Fruit fly (Drosophila melanogaster) whole organism, wandering third instar larva: ENCODE results near the gene CG44001.

Source experiments
- Abd-B ChIP-seq: fragments of >200 bp; optimal IDR thresholded peaks from 2 replicates; lab custom pipeline; 2017; ENCODE audit warnings: missing biosample characterization, missing genetic modification characterization
- CG32264 ChIP-seq: fragments of 200-800 bp; sonication (Bioruptor generic); optimal IDR thresholded peaks from 2 replicates; lab custom pipeline; 2016; ENCODE audit warnings: missing biosample characterization, missing genetic modification characterization
- CG9705 ChIP-seq: fragments of 200-800 bp; sonication (Bioruptor generic); optimal IDR thresholded peaks from 2 replicates; lab custom pipeline; 2018; ENCODE audit warnings: missing biosample characterization, mild to moderate bottlenecking, missing genetic modification characterization
- CrebA ChIP-seq: fragments of 200-800 bp; sonication (Bioruptor generic); optimal IDR thresholded peaks from 2 replicates; lab custom pipeline; 2016; ENCODE audit warnings: missing biosample characterization, mild to moderate bottlenecking, missing genetic modification characterization, borderline replicate concordance
- Dfd ChIP-seq: fragments of >200 bp; optimal IDR thresholded peaks from 2 replicates; lab custom pipeline; 2017; ENCODE audit warnings: missing biosample characterization, missing genetic modification characterization
- Dif ChIP-seq: fragments of 200-275, 200-300 bp; sonication (Bioruptor generic); optimal IDR thresholded peaks from 2 replicates; lab custom pipeline; 2018; ENCODE audit warnings: missing biosample characterization, missing genetic modification characterization; ENCODE audit not compliant: partially characterized antibody
- GATAd ChIP-seq: sonication (Bioruptor generic); optimal IDR thresholded peaks from 2 replicates; lab custom pipeline; 2016; ENCODE audit warnings: missing biosample characterization, missing genetic modification characterization
- HLH106 ChIP-seq: fragments of 200-800 bp; optimal IDR thresholded peaks from 3 replicates; lab custom pipeline; 2019; ENCODE audit warnings: missing biosample characterization, mild to moderate bottlenecking, missing genetic modification characterization, moderate library complexity
- Hnf4 ChIP-seq: fragments of 200-800 bp; sonication (Bioruptor generic); optimal IDR thresholded peaks from 2 replicates; lab custom pipeline; 2016; ENCODE audit warnings: missing biosample characterization, mild to moderate bottlenecking, missing genetic modification characterization
- Hr78 ChIP-seq: fragments of >200 bp; optimal IDR thresholded peaks from 2 replicates; lab custom pipeline; 2017; ENCODE audit warnings: missing biosample characterization, missing genetic modification characterization
- Hr83 ChIP-seq: fragments of 200-300 bp; sonication (Bioruptor generic); optimal IDR thresholded peaks from 2 replicates; lab custom pipeline; 2016; ENCODE audit warnings: missing biosample characterization, mild to moderate bottlenecking, missing genetic modification characterization, moderate library complexity; ENCODE audit not compliant: poor library complexity, severe bottlenecking
- Jra ChIP-seq: sonication (Bioruptor generic); optimal IDR thresholded peaks from 2 replicates; lab custom pipeline; 2016; ENCODE audit warnings: missing biosample characterization, missing genetic modification characterization
- Mio ChIP-seq: sonication (Bioruptor generic); optimal IDR thresholded peaks from 2 replicates; lab custom pipeline; 2016; ENCODE audit warnings: missing biosample characterization, missing genetic modification characterization
- Myc ChIP-seq: fragments of >200 bp; optimal IDR thresholded peaks from 2 replicates; lab custom pipeline; 2017
- N ChIP-seq: fragments of >200 bp; optimal IDR thresholded peaks from 2 replicates; lab custom pipeline; 2018; ENCODE audit warnings: missing biosample characterization, missing external identifiers, missing genetic modification characterization
- OdsH ChIP-seq: fragments of 200-800 bp; sonication (Bioruptor generic); optimal IDR thresholded peaks from 2 replicates; lab custom pipeline; 2016; ENCODE audit warnings: missing biosample characterization, mild to moderate bottlenecking, missing genetic modification characterization
- Rel ChIP-seq, 2 experiments: fragments of 200-800 bp; sonication (Bioruptor generic) in 1 of 2; optimal IDR thresholded peaks; 2 replicates in 1 of 2; 3 replicates in 1 of 2; lab custom pipeline; 2016 to 2019; ENCODE audit warnings: mild to moderate bottlenecking in 2 of 2, missing biosample characterization in 2 of 2, missing genetic modification characterization in 2 of 2, moderate library complexity in 1 of 2
- Sp1 ChIP-seq: fragments of 200-800 bp; sonication (Bioruptor generic); optimal IDR thresholded peaks from 3 replicates; lab custom pipeline; 2019; ENCODE audit warnings: missing biosample characterization, mild to moderate bottlenecking, missing genetic modification characterization, moderate library complexity
- Vsx2 ChIP-seq: fragments of 200-300, 225-300 bp; sonication (Bioruptor generic); optimal IDR thresholded peaks from 2 replicates; lab custom pipeline; 2018; ENCODE audit warnings: missing biosample characterization, missing genetic modification characterization; ENCODE audit not compliant: partially characterized antibody
- br ChIP-seq: fragments of 200-800 bp; sonication (Bioruptor generic); optimal IDR thresholded peaks from 2 replicates; lab custom pipeline; 2016; ENCODE audit warnings: missing biosample characterization, missing genetic modification characterization
- brk ChIP-seq: fragments of 200-800 bp; sonication (Bioruptor generic); optimal IDR thresholded peaks from 2 replicates; lab custom pipeline; 2016; ENCODE audit warnings: missing biosample characterization, mild to moderate bottlenecking, missing genetic modification characterization
- dl ChIP-seq, 2 experiments: fragments of 175-275, 200-275 bp in 1 of 2; fragments of 200-275 bp in 1 of 2; sonication (Bioruptor generic); optimal IDR thresholded peaks; lab custom pipeline; 2018; ENCODE audit warnings: mild to moderate bottlenecking in 2 of 2, missing biosample characterization in 2 of 2, missing genetic modification characterization in 2 of 2, moderate library complexity in 2 of 2; ENCODE audit not compliant: partially characterized antibody in 2 of 2, insufficient read depth in 1 of 2
- dmrt93B ChIP-seq: fragments of 200-800 bp; sonication (Bioruptor generic); optimal IDR thresholded peaks from 2 replicates; lab custom pipeline; 2018; ENCODE audit warnings: missing biosample characterization, mild to moderate bottlenecking, missing genetic modification characterization
- dsf ChIP-seq: sonication (Bioruptor generic); optimal IDR thresholded peaks from 2 replicates; lab custom pipeline; 2016; ENCODE audit warnings: missing biosample characterization, missing genetic modification characterization, borderline replicate concordance
- ey ChIP-seq: fragments of 200-800 bp; sonication (Bioruptor generic); optimal IDR thresholded peaks from 2 replicates; lab custom pipeline; 2016; ENCODE audit warnings: missing biosample characterization, missing genetic modification characterization
- foxo ChIP-seq, 2 experiments: fragments of 200-800 bp; sonication (Bioruptor generic); optimal IDR thresholded peaks; 2 replicates in 1 of 2; 3 replicates in 1 of 2; lab custom pipeline; 2016 to 2017; ENCODE audit warnings: missing biosample characterization in 2 of 2, missing genetic modification characterization in 2 of 2
- fru ChIP-seq: fragments of 200-800 bp; sonication (Bioruptor generic); optimal IDR thresholded peaks from 3 replicates; lab custom pipeline; 2016; ENCODE audit warnings: missing biosample characterization, mild to moderate bottlenecking, missing genetic modification characterization
- h ChIP-seq: fragments of 200-800 bp; sonication (Bioruptor generic); optimal IDR thresholded peaks from 3 replicates; lab custom pipeline; 2016; ENCODE audit warnings: missing biosample characterization, mild to moderate bottlenecking, missing genetic modification characterization
- jim ChIP-seq: fragments of 175-275, 200-325 bp; sonication (Bioruptor generic); optimal IDR thresholded peaks from 2 replicates; lab custom pipeline; 2016; ENCODE audit warnings: missing biosample characterization, mild to moderate bottlenecking, missing genetic modification characterization
- lola ChIP-seq: fragments of >200 bp; optimal IDR thresholded peaks from 2 replicates; lab custom pipeline; 2017; ENCODE audit warnings: missing biosample characterization, missing genetic modification characterization
- pan ChIP-seq: fragments of >200 bp; optimal IDR thresholded peaks from 2 replicates; lab custom pipeline; 2017
- psq ChIP-seq: fragments of 200-800 bp; sonication (Bioruptor generic); optimal IDR thresholded peaks from 3 replicates; lab custom pipeline; 2017; ENCODE audit warnings: missing biosample characterization, mild to moderate bottlenecking, missing genetic modification characterization, moderate library complexity
- rgr ChIP-seq: fragments of 200-800 bp; sonication (Bioruptor generic); optimal IDR thresholded peaks from 3 replicates; lab custom pipeline; 2016; ENCODE audit warnings: missing biosample characterization, mild to moderate bottlenecking, missing genetic modification characterization
- sage ChIP-seq: fragments of 200-800 bp; sonication (Bioruptor generic); optimal IDR thresholded peaks from 2 replicates; lab custom pipeline; 2016; ENCODE audit warnings: missing biosample characterization, mild to moderate bottlenecking, missing genetic modification characterization
- sv ChIP-seq: fragments of 200-800 bp; sonication (Bioruptor generic); optimal IDR thresholded peaks from 3 replicates; lab custom pipeline; 2016; ENCODE audit warnings: missing biosample characterization, missing genetic modification characterization
- tai ChIP-seq: sonication (Bioruptor generic); optimal IDR thresholded peaks from 2 replicates; lab custom pipeline; 2016; ENCODE audit warnings: missing biosample characterization, missing genetic modification characterization
- usp ChIP-seq: fragments of >200 bp; optimal IDR thresholded peaks from 2 replicates; lab custom pipeline; 2017; ENCODE audit warnings: missing biosample characterization, missing genetic modification characterization
- woc ChIP-seq: sonication (Bioruptor generic); optimal IDR thresholded peaks from 2 replicates; lab custom pipeline; 2016; ENCODE audit warnings: missing biosample characterization, mild to moderate bottlenecking, missing genetic modification characterization

The CG44001 gene

DNA sequence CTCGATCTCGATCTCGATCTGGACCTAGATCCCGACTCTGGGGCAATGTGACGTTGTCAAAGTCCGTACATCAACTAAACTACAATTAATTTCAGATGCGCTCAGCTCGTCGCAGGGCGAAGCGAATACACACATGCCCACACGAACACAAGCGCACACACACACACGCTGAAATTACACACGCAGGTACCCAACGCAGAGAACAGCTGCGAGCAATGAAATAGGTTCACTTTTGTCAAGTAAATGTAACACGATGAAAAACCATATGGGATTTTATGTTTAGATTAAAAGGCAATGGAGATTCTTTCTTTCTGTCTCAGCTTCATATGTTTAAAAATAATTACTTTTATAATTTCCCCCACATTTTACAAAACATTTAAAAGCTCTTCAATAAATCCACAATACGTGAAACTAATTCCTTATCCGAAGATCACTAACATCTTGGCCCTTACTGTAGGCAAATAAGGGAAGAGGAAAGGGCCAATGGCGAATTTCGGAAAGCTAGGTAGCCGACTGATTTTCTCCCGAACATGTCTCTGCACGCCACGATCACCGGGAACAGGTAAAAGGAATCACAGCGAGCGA, 42.7 kb upstream of the CG44001 start:
- TF ChIP-seq Vsx2 (no peak), CG32264 (peak; percentile 76), rgr (peak; percentile 85), Myc (no peak), pan (lab: Kevin White, UChicago) (no peak), GATAd (GFP tag; lab: Kevin White, UChicago) (no peak), Jra (GFP tag; lab: Kevin White, UChicago) (peak; percentile 82), Hnf4 (GFP tag; lab: Kevin White, UChicago) (peak; percentile 85), br (GFP tag; lab: Kevin White, UChicago) (peak; percentile 93), CG9705 (GFP tag; lab: Kevin White, UChicago) (peak; percentile 76), Hr78 (GFP tag; lab: Kevin White, UChicago) (no peak), Abd-B (no peak), brk (GFP tag; lab: Kevin White, UChicago) (peak; percentile 71), sv (peak; percentile 64), usp (GFP tag; lab: Kevin White, UChicago) (no peak), Hr83 (GFP tag; lab: Kevin White, UChicago) (no peak), Sp1 (GFP tag; lab: Kevin White, UChicago) (peak; percentile 96), N (GFP tag; lab: Kevin White, UChicago) (no peak), dsf (GFP tag; lab: Kevin White, UChicago) (peak; percentile 51), psq (GFP tag; lab: Kevin White, UChicago) (peak; percentile 89), ey (GFP tag; lab: Kevin White, UChicago) (peak; percentile 91), foxo (GFP tag; optimal IDR thresholded peaks at IDR 0.05; lab: Kevin White, UChicago) (peak; percentile 52 to 88), dl (GFP tag; optimal IDR thresholded peaks at IDR 0.05; lab: Kevin White, UChicago; ENCODE audit: insufficient read depth in 1 of 2, partially characterized antibody in 2 of 2) (no peak), dmrt93B (GFP tag; lab: Kevin White, UChicago) (peak; percentile 73), lola (no peak), woc (GFP tag; lab: Kevin White, UChicago) (peak; percentile 96), Dfd (no peak), tai (GFP tag; lab: Kevin White, UChicago) (peak; percentile 84), OdsH (peak; percentile 88), sage (peak; percentile 69), jim (GFP tag; lab: Kevin White, UChicago) (no peak), Mio (GFP tag; lab: Kevin White, UChicago) (peak; percentile 6), CrebA (GFP tag; lab: Kevin White, UChicago) (no peak), Rel (GFP tag; optimal IDR thresholded peaks at IDR 0.05; lab: Kevin White, UChicago) (peak; percentile 63), Rel (tag; optimal IDR thresholded peaks at IDR 0.05; lab: Kevin White, UChicago) (peak; percentile 62), HLH106 (tag; lab: Kevin White, UChicago) (peak; percentile 89), fru (GFP tag; lab: Kevin White, UChicago) (peak; percentile 95), Dif (GFP tag; lab: Kevin White, UChicago) (peak; percentile 21), h (GFP tag; lab: Kevin White, UChicago) (peak; percentile 92)

DNA sequence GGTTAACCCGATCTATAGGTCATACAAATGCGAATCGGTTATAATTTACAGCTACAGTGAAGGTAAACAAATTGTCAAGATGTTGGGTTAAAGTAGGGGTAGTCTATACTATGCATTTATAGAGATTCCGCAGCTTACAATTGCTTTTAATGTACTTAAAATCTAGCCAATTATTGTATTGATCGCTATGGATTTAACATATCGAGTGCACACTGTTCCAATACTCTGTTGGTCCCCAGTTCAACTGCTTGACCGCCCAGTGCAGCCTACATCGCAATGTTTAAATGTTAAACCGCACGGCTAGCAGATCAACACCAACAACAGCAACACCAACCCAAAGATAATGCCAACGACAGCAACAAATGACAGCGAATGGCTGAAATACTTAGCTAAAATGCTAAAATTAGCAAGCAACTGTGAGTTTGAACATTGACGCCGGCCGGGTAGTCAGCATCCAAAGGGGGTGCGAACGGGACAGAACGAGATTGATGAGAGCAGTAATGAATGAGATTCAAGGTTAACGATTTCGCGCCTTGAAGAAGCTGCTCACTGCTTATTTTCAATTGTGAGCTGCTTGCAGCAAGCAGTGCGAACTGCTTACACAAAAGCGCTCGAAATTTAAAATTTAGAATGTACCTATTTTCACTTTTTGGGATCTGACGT, 42.0 kb upstream of the CG44001 start:
- TF ChIP-seq Vsx2 (peak; percentile 23), woc (GFP tag; lab: Kevin White, UChicago) (no peak), foxo (GFP tag; optimal IDR thresholded peaks at IDR 0.05; lab: Kevin White, UChicago) (no peak), sv (peak; percentile 7), Jra (GFP tag; lab: Kevin White, UChicago) (no peak), Rel (GFP tag; optimal IDR thresholded peaks at IDR 0.05; lab: Kevin White, UChicago) (no peak), Rel (tag; optimal IDR thresholded peaks at IDR 0.05; lab: Kevin White, UChicago) (peak; percentile 13), CrebA (GFP tag; lab: Kevin White, UChicago) (no peak), Hr78 (GFP tag; lab: Kevin White, UChicago) (peak; percentile 61), Dif (GFP tag; lab: Kevin White, UChicago) (peak; percentile 77), Sp1 (GFP tag; lab: Kevin White, UChicago) (no peak), lola (peak; percentile 93), GATAd (GFP tag; lab: Kevin White, UChicago) (no peak), tai (GFP tag; lab: Kevin White, UChicago) (no peak), CG32264 (no peak), N (GFP tag; lab: Kevin White, UChicago) (peak; percentile 97), Myc (peak; percentile 76), Mio (GFP tag; lab: Kevin White, UChicago) (no peak)
